Worm (Caenorhabditis elegans) whole organism, early embryonic: ENCODE data around the gene dgtr-1.

Source experiments
- B0310.2 ChIP-seq: sonication (generic microtip); optimal IDR thresholded peaks from 2 replicates; lab custom pipeline; 2016; ENCODE audit warnings: mild to moderate bottlenecking, missing genetic modification characterization, missing compliant biosample characterization
- F13C5.2 ChIP-seq: sonication (generic microtip); optimal IDR thresholded peaks from 2 replicates; lab custom pipeline; 2017; ENCODE audit warnings: mild to moderate bottlenecking, missing genetic modification characterization, inconsistent platforms, missing compliant biosample characterization
- aly-1 ChIP-seq: sonication (generic microtip); optimal IDR thresholded peaks from 2 replicates; lab custom pipeline; 2016; ENCODE audit warnings: missing genetic modification characterization, missing compliant biosample characterization
- ama-1 ChIP-seq: fragments of 150-350 bp; optimal IDR thresholded peaks from 2 replicates; lab custom pipeline; 2014
- ceh-13 ChIP-seq: fragments of 200-800 bp; sonication (Bioruptor generic); optimal IDR thresholded peaks from 2 replicates; lab custom pipeline; 2018; ENCODE audit warnings: mild to moderate bottlenecking, missing genetic modification characterization, missing compliant biosample characterization
- ets-7 ChIP-seq: sonication (generic microtip); optimal IDR thresholded peaks from 2 replicates; lab custom pipeline; 2016; ENCODE audit warnings: missing genotype, missing genetic modification characterization, missing compliant biosample characterization
- hmbx-1 ChIP-seq: sonication (generic microtip); optimal IDR thresholded peaks from 2 replicates; lab custom pipeline; 2016; ENCODE audit warnings: mild to moderate bottlenecking, missing genetic modification characterization, missing compliant biosample characterization
- hmg-4 ChIP-seq: fragments of 200-800 bp; sonication (Bioruptor generic); optimal IDR thresholded peaks from 2 replicates; lab custom pipeline; 2018; ENCODE audit warnings: mild to moderate bottlenecking, missing genetic modification characterization, missing compliant biosample characterization
- hnd-1 ChIP-seq: sonication (generic microtip); optimal IDR thresholded peaks from 2 replicates; lab custom pipeline; 2016; ENCODE audit warnings: missing genetic modification characterization, missing compliant biosample characterization
- sea-1 ChIP-seq: fragments of 200-800 bp; sonication (Bioruptor generic); conservative IDR thresholded peaks from 2 replicates; pipeline ENCODE4 v1.3.6; 2022; ENCODE audit warnings: missing genetic modification characterization, missing compliant biosample characterization
- tbx-37 ChIP-seq: fragments of 200-800 bp; sonication (Bioruptor generic); conservative IDR thresholded peaks from 2 replicates; pipeline ENCODE4 v1.3.6; 2022; ENCODE audit warnings: missing genetic modification reagents, missing genetic modification characterization, missing compliant biosample characterization
- tra-4 ChIP-seq: sonication (generic microtip); optimal IDR thresholded peaks from 2 replicates; lab custom pipeline; 2017; ENCODE audit warnings: missing genetic modification characterization, missing compliant biosample characterization

- TF ChIP-seq aly-1 (tag; lab: Kevin White, UChicago) (no peak), ama-1 (lab: Kevin White, UChicago) (no peak), hnd-1 (tag; lab: Kevin White, UChicago) (no peak), tra-4 (no peak), ceh-13 (GFP tag; lab: Kevin White, UChicago) (no peak), hmbx-1 (tag; lab: Kevin White, UChicago) (no peak), hmg-4 (GFP tag; lab: Kevin White, UChicago) (no peak), sea-1 (no peak), F13C5.2 (tag; lab: Kevin White, UChicago) (no peak), ets-7 (no peak), tbx-37 (GFP tag; lab: Robert Waterston, UW) (no peak), B0310.2 (tag; lab: Kevin White, UChicago) (no peak)
Observed at ce11 chrV:6476026-6476425, 20.9 kb upstream of the dgtr-1 start.
